Worm (Caenorhabditis elegans): Measurements from ENCODE around the gene srxa-11.

DNA sequence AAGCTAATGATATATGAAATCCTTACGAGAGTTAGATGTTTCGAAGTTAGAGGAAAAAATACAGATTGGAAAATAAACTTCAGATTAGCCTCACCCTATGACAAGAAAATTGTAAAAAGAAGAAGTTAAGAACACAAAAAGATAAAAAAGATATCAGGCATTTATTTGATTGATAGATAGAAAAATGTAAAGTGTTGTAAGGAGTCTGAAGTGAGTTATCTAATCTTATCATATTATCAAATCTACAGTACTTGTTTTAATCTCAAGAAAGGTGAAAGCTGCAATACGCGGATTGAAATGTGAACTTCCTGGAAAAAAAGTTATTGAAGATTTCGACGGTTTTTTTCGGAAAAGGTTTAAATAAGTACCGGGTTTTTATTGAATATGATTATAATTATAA, 11.5 kb downstream of the srxa-11 start:
- no peak for TF ChIP-seq him-1 (tag; optimal IDR thresholded peaks at IDR 0.05)
- no peak for TF ChIP-seq W03F9.2 (tag; optimal IDR thresholded peaks at IDR 0.05)

Data from whole organism, L4/young adult.